Worm (Caenorhabditis elegans) whole organism, late embryonic: ENCODE measurements around the gene rfl-1.

Experiments
- C08G9.2 ChIP-seq: sonication (generic microtip); optimal IDR thresholded peaks from 2 replicates; lab custom pipeline; 2016; ENCODE audit warnings: mild to moderate bottlenecking, missing genetic modification characterization, moderate library complexity, missing compliant biosample characterization
- C38D4.7 ChIP-seq: fragments of 200-800 bp; sonication (Bioruptor generic); optimal IDR thresholded peaks from 2 replicates; lab custom pipeline; 2018; ENCODE audit warnings: mild to moderate bottlenecking, missing genetic modification characterization, moderate library complexity, missing compliant biosample characterization
- K02D7.2 ChIP-seq: sonication (generic microtip); optimal IDR thresholded peaks from 2 replicates; lab custom pipeline; 2017; ENCODE audit warnings: mild to moderate bottlenecking, missing genetic modification characterization, missing compliant biosample characterization
- T23F11.4 ChIP-seq: fragments of 200-800 bp; sonication (Bioruptor generic); optimal IDR thresholded peaks from 2 replicates; lab custom pipeline; 2018; ENCODE audit warnings: mild to moderate bottlenecking, missing genetic modification characterization, missing compliant biosample characterization
- ahr-1 ChIP-seq: sonication (generic microtip); optimal IDR thresholded peaks from 2 replicates; lab custom pipeline; 2016; ENCODE audit warnings: missing genetic modification characterization, missing compliant biosample characterization
- ama-1 ChIP-seq: fragments of 150-350 bp; optimal IDR thresholded peaks from 2 replicates; lab custom pipeline; 2014
- ceh-19 ChIP-seq: fragments of 200-800 bp; sonication (Bioruptor generic); optimal IDR thresholded peaks from 2 replicates; lab custom pipeline; 2018; ENCODE audit warnings: mild to moderate bottlenecking, missing genetic modification characterization, missing compliant biosample characterization
- ceh-2 ChIP-seq: sonication (generic microtip); optimal IDR thresholded peaks from 2 replicates; lab custom pipeline; 2016; ENCODE audit warnings: missing genotype, missing genetic modification characterization, missing compliant biosample characterization
- ceh-22 ChIP-seq: sonication (generic microtip); optimal IDR thresholded peaks from 2 replicates; lab custom pipeline; 2017; ENCODE audit warnings: missing biosample characterization, missing genetic modification characterization
- ceh-24 ChIP-seq: sonication (generic microtip); optimal IDR thresholded peaks from 2 replicates; lab custom pipeline; 2016; ENCODE audit warnings: mild to moderate bottlenecking, missing genetic modification characterization, missing compliant biosample characterization
- ceh-30 ChIP-seq: fragments of 150-350 bp; optimal IDR thresholded peaks from 2 replicates; lab custom pipeline; 2014; ENCODE audit warnings: missing biosample characterization, missing genetic modification characterization
- ceh-31 ChIP-seq: sonication (generic microtip); optimal IDR thresholded peaks from 2 replicates; lab custom pipeline; 2016; ENCODE audit warnings: missing genetic modification characterization, missing compliant biosample characterization
- ceh-34 ChIP-seq: sonication (generic microtip); optimal IDR thresholded peaks from 2 replicates; lab custom pipeline; 2016; ENCODE audit warnings: mild to moderate bottlenecking, missing genetic modification characterization, missing compliant biosample characterization
- ceh-45 ChIP-seq: fragments of 200-800 bp; sonication (Bioruptor generic); IDR thresholded peaks from 2 replicates; pipeline ENCODE4 v1.3.6; 2022; ENCODE audit warnings: missing genetic modification reagents, missing genetic modification characterization, missing compliant biosample characterization
- ceh-48 ChIP-seq: sonication (generic microtip); optimal IDR thresholded peaks from 2 replicates; lab custom pipeline; 2016; ENCODE audit warnings: missing genetic modification characterization, inconsistent platforms, missing compliant biosample characterization
- ceh-6 ChIP-seq: fragments of 200-800 bp; sonication (Bioruptor generic); optimal IDR thresholded peaks from 2 replicates; lab custom pipeline; 2018; ENCODE audit warnings: mild to moderate bottlenecking, missing genetic modification characterization, missing compliant biosample characterization
- che-1 ChIP-seq: sonication (generic microtip); optimal IDR thresholded peaks from 2 replicates; lab custom pipeline; 2016; ENCODE audit warnings: mild to moderate bottlenecking, missing genetic modification characterization, missing compliant biosample characterization
- dmd-4 ChIP-seq: sonication (generic microtip); optimal IDR thresholded peaks from 2 replicates; lab custom pipeline; 2016; ENCODE audit warnings: borderline replicate concordance, missing genetic modification characterization, missing compliant biosample characterization
- dve-1 ChIP-seq: sonication (generic microtip); optimal IDR thresholded peaks from 2 replicates; lab custom pipeline; 2017; ENCODE audit warnings: antibody characterized with exemption, mild to moderate bottlenecking, missing genetic modification characterization, missing compliant biosample characterization
- elt-2 ChIP-seq: sonication (generic microtip); optimal IDR thresholded peaks from 2 replicates; lab custom pipeline; 2016; ENCODE audit warnings: missing genetic modification reagents, missing genetic modification characterization, missing compliant biosample characterization
- ets-4 ChIP-seq: sonication (generic microtip); optimal IDR thresholded peaks from 2 replicates; lab custom pipeline; 2016; ENCODE audit warnings: missing genetic modification characterization, missing compliant biosample characterization
- fax-1 ChIP-seq: sonication (generic microtip); optimal IDR thresholded peaks from 2 replicates; lab custom pipeline; 2016; ENCODE audit warnings: missing genotype, missing genetic modification characterization, missing compliant biosample characterization
- fkh-6 ChIP-seq: sonication (generic microtip); optimal IDR thresholded peaks from 2 replicates; lab custom pipeline; 2016; ENCODE audit warnings: missing genetic modification characterization, missing compliant biosample characterization
- hlh-15 ChIP-seq: sonication (generic microtip); optimal IDR thresholded peaks from 2 replicates; lab custom pipeline; 2016; ENCODE audit warnings: missing genetic modification characterization, missing compliant biosample characterization
- hlh-30 ChIP-seq: sonication (generic microtip); optimal IDR thresholded peaks from 2 replicates; lab custom pipeline; 2017; ENCODE audit warnings: antibody characterized with exemption, missing genetic modification characterization, missing compliant biosample characterization; ENCODE audit not compliant: insufficient read depth
- hlh-6 ChIP-seq: sonication (generic microtip); optimal IDR thresholded peaks from 2 replicates; lab custom pipeline; 2016; ENCODE audit warnings: missing genotype, missing genetic modification characterization, missing compliant biosample characterization
- hlh-8 ChIP-seq: sonication (generic microtip); optimal IDR thresholded peaks from 2 replicates; lab custom pipeline; 2016; ENCODE audit warnings: missing genotype, missing genetic modification characterization, missing compliant biosample characterization
- mec-3 ChIP-seq: sonication (generic microtip); optimal IDR thresholded peaks from 2 replicates; lab custom pipeline; 2016; ENCODE audit warnings: borderline replicate concordance, missing genetic modification characterization, missing compliant biosample characterization
- npax-4 ChIP-seq: sonication (generic microtip); optimal IDR thresholded peaks from 2 replicates; lab custom pipeline; 2016; ENCODE audit warnings: missing genetic modification characterization, missing compliant biosample characterization
- pag-3 ChIP-seq: sonication (generic microtip); optimal IDR thresholded peaks from 2 replicates; lab custom pipeline; 2016; ENCODE audit warnings: missing compliant biosample characterization, missing genetic modification characterization, borderline replicate concordance
- pat-9 ChIP-seq: fragments of 200-800 bp; sonication (Bioruptor generic); optimal IDR thresholded peaks from 2 replicates; lab custom pipeline; 2018; ENCODE audit warnings: mild to moderate bottlenecking, missing genetic modification characterization, moderate library complexity, missing compliant biosample characterization
- pax-1 ChIP-seq: fragments of 150-350 bp; optimal IDR thresholded peaks from 2 replicates; lab custom pipeline; 2014; ENCODE audit warnings: missing biosample characterization, missing genetic modification characterization
- pqm-1 ChIP-seq: sonication (generic microtip); optimal IDR thresholded peaks from 2 replicates; lab custom pipeline; 2016; ENCODE audit warnings: missing genetic modification characterization, missing compliant biosample characterization
- ref-2 ChIP-seq: sonication (generic microtip); optimal IDR thresholded peaks from 2 replicates; lab custom pipeline; 2016; ENCODE audit warnings: missing genetic modification characterization, missing compliant biosample characterization
- rnt-1 ChIP-seq: sonication (generic microtip); optimal IDR thresholded peaks from 2 replicates; lab custom pipeline; 2016; ENCODE audit warnings: missing genetic modification characterization, missing compliant biosample characterization
- sdc-2 ChIP-seq: sonication (generic microtip); optimal IDR thresholded peaks from 2 replicates; lab custom pipeline; 2016; ENCODE audit warnings: missing genotype, missing genetic modification characterization, missing compliant biosample characterization
- sox-2 ChIP-seq: fragments of 200-800 bp; sonication (Bioruptor generic); IDR thresholded peaks from 2 replicates; pipeline ENCODE4 v1.3.6; 2022; ENCODE audit warnings: missing genetic modification reagents, missing genetic modification characterization, missing compliant biosample characterization
- sox-4 ChIP-seq: sonication (generic microtip); optimal IDR thresholded peaks from 2 replicates; lab custom pipeline; 2017; ENCODE audit warnings: mild to moderate bottlenecking, missing genetic modification characterization, inconsistent platforms, missing compliant biosample characterization
- syd-9 ChIP-seq: sonication (generic microtip); optimal IDR thresholded peaks from 2 replicates; lab custom pipeline; 2016; ENCODE audit warnings: mild to moderate bottlenecking, missing genetic modification characterization, moderate library complexity, missing compliant biosample characterization
- tbx-2 ChIP-seq: sonication (generic microtip); optimal IDR thresholded peaks from 2 replicates; lab custom pipeline; 2016; ENCODE audit warnings: missing genetic modification characterization, missing compliant biosample characterization
- ttx-3 ChIP-seq: sonication (generic microtip); optimal IDR thresholded peaks from 2 replicates; lab custom pipeline; 2016; ENCODE audit warnings: missing genetic modification reagents, missing genetic modification characterization, missing compliant biosample characterization
- unc-3 ChIP-seq, 2 experiments: fragments of 200-800 bp in 1 of 2; sonication (Bioruptor generic) in 1 of 2; sonication (generic microtip) in 1 of 2; conservative IDR thresholded peaks in 1 of 2; optimal IDR thresholded peaks in 1 of 2; 2 replicates each; pipeline versions ENCODE4 v1.3.6 to Lab custom; 2016 to 2022; ENCODE audit warnings: missing compliant biosample characterization in 2 of 2, missing genetic modification characterization in 2 of 2, missing genetic modification reagents in 1 of 2
- unc-42 ChIP-seq: sonication (generic microtip); optimal IDR thresholded peaks from 2 replicates; lab custom pipeline; 2016; ENCODE audit warnings: missing genotype, missing genetic modification characterization, missing compliant biosample characterization
- unc-55 ChIP-seq: sonication (generic microtip); optimal IDR thresholded peaks from 2 replicates; lab custom pipeline; 2017; ENCODE audit warnings: missing biosample characterization, missing genetic modification reagents, missing genetic modification characterization
- zip-5 ChIP-seq: sonication (generic microtip); optimal IDR thresholded peaks from 2 replicates; lab custom pipeline; 2016; ENCODE audit warnings: missing genetic modification characterization, missing compliant biosample characterization

The rfl-1 gene

ce11 chrIII:6971662-6972284 is 49.2 kb upstream of the rfl-1 start, which contains the start of the genes eef-1A.1 and rfc-4 (continued):
- peak; percentile 40 for TF ChIP-seq ceh-30 (tag; lab: Kevin White, UChicago)
- peak; percentile 24 for TF ChIP-seq zip-5
- peak; percentile 28 for TF ChIP-seq ceh-2 (tag; lab: Kevin White, UChicago)
- peak; percentile 73 for TF ChIP-seq ceh-34 (tag; lab: Kevin White, UChicago)
- peak; percentile 83 for TF ChIP-seq unc-42 (tag; lab: Kevin White, UChicago)
- no peak for TF ChIP-seq ama-1 (lab: Kevin White, UChicago)
- TF ChIP-seq ceh-6, result peak; percentile 6
- no peak for TF ChIP-seq T23F11.4
- TF ChIP-seq che-1 (tag; lab: Kevin White, UChicago), result no peak
- TF ChIP-seq dmd-4 (tag; lab: Kevin White, UChicago), result no peak
- no peak for TF ChIP-seq pag-3 (tag; lab: Kevin White, UChicago)
- TF ChIP-seq pat-9 (tag; lab: Kevin White, UChicago), result no peak
- peak; percentile 2 for TF ChIP-seq K02D7.2 (tag; lab: Kevin White, UChicago)
- peak; percentile 51 for TF ChIP-seq C08G9.2 (tag; lab: Kevin White, UChicago)
- TF ChIP-seq ttx-3 (tag; lab: Kevin White, UChicago), result peak; percentile 59
- TF ChIP-seq sox-2 (GFP tag; lab: Robert Waterston, UW), result peak; percentile 48; the same call in 1 of the 2 replicates
- peak; percentile 97 for TF ChIP-seq pax-1 (tag; lab: Kevin White, UChicago)
- peak; percentile 36 for TF ChIP-seq sox-4 (tag; lab: Kevin White, UChicago)
- TF ChIP-seq mec-3, result no peak
- TF ChIP-seq ceh-24 (tag; lab: Kevin White, UChicago), result no peak
- TF ChIP-seq tbx-2 (tag; lab: Kevin White, UChicago), result peak; percentile 66
- no peak for TF ChIP-seq npax-4

DNA sequence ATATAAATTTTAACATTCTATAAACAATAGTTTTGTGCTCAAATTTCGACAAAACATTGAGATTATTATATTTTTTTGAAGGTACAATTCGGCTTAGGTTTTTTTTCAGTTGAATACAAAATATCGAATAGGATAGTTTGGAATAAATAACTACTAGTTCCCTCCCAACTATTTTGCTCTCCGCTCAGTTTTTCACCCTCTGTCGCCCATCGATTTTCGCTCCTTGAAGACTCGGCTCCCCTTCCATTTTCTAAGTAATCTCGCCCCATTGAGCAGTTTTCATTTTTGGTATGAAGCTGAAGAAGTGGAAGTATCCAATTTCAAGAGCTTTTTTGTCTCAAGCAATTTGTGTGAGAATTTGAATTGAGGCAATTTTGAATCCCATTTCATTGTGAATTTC is 47.3 kb upstream of the rfl-1 start, which contains the start of gene F31E3.2:
Gene F31E3.2 (plus strand): TSS at position 301 of the 400 bp plus-strand sequence.
- no peak for TF ChIP-seq ahr-1 (tag; lab: Kevin White, UChicago)
- peak; percentile 22 for TF ChIP-seq ceh-48 (tag; lab: Kevin White, UChicago)
- TF ChIP-seq, all 69 proteins: peak for 1

ce11 chrIII:6974952-6975351 is 46.1 kb upstream of the rfl-1 start:
- TF ChIP-seq hlh-15, result no peak
- TF ChIP-seq ref-2, result no peak
- no peak for TF ChIP-seq fkh-6
- no peak for TF ChIP-seq hlh-8 (tag; lab: Kevin White, UChicago)
- TF ChIP-seq ahr-1 (tag; lab: Kevin White, UChicago), result no peak
- no peak for TF ChIP-seq sox-4 (tag; lab: Kevin White, UChicago)

- TF ChIP-seq hlh-6 (tag; lab: Kevin White, UChicago), result no peak
- no peak for TF ChIP-seq sox-2 (GFP tag; lab: Robert Waterston, UW)
- no peak for TF ChIP-seq ceh-19
- peak; percentile 62 for TF ChIP-seq ref-2
- TF ChIP-seq ceh-24 (tag; lab: Kevin White, UChicago), result no peak
- no peak for TF ChIP-seq mec-3
- TF ChIP-seq rnt-1 (tag; lab: Kevin White, UChicago), result peak; percentile 39
- TF ChIP-seq ceh-31 (tag; lab: Kevin White, UChicago), result peak; percentile 65
- no peak for TF ChIP-seq ceh-45 (GFP tag; lab: Robert Waterston, UW)
- TF ChIP-seq unc-55 (GFP tag; lab: Kevin White, UChicago), result peak; percentile 100
- no peak for TF ChIP-seq dve-1 (tag; lab: Kevin White, UChicago)
- TF ChIP-seq fax-1 (tag; lab: Kevin White, UChicago), result no peak
- TF ChIP-seq unc-42 (tag; lab: Kevin White, UChicago), result no peak
- no peak for TF ChIP-seq sdc-2 (tag; lab: Kevin White, UChicago)
- no peak for TF ChIP-seq elt-2 (tag; lab: Kevin White, UChicago)
- peak; percentile 60 for TF ChIP-seq tbx-2 (tag; lab: Kevin White, UChicago)
- TF ChIP-seq hlh-30 (tag; lab: Kevin White, UChicago), result peak; percentile 56
- no peak for TF ChIP-seq pqm-1
- TF ChIP-seq C38D4.7 (GFP tag; lab: Kevin White, UChicago), result no peak
- TF ChIP-seq ceh-22 (tag; lab: Kevin White, UChicago), result no peak
- no peak for TF ChIP-seq syd-9
- TF ChIP-seq che-1 (tag; lab: Kevin White, UChicago), result no peak
- TF ChIP-seq ets-4 (tag; lab: Kevin White, UChicago), result no peak
- TF ChIP-seq unc-3 (GFP tag; conservative IDR thresholded peaks at IDR 0.05; lab: Robert Waterston, UW), result no peak
- TF ChIP-seq unc-3 (tag; optimal IDR thresholded peaks at IDR 0.05; lab: Kevin White, UChicago), result no peak
- no peak for TF ChIP-seq zip-5
- no peak for TF ChIP-seq ceh-48 (tag; lab: Kevin White, UChicago)
- TF ChIP-seq K02D7.2 (tag; lab: Kevin White, UChicago), result no peak
Measured at ce11 chrIII:6978875-6979274, 42.1 kb upstream of the rfl-1 start.
